Worm (Caenorhabditis elegans) whole organism, L3 larva: Measurements from ENCODE around the gene F10G2.1.
"Not testable (repeated sequence)": the region's sequence is repeated elsewhere in the genome, so short reads cannot be mapped to it uniquely, and the experiment has no call there.

Source experiments
- R02D3.7 ChIP-seq: fragments of 150-350 bp; optimal IDR thresholded peaks from 2 replicates; lab custom pipeline; 2014; ENCODE audit warnings: missing biosample characterization, missing genetic modification characterization
- ZK546.5 ChIP-seq: sonication (generic microtip); optimal IDR thresholded peaks from 2 replicates; lab custom pipeline; 2017; ENCODE audit warnings: missing biosample characterization, missing genetic modification characterization
- ama-1 ChIP-seq: fragments of 150-350 bp; optimal IDR thresholded peaks from 2 replicates; lab custom pipeline; 2018
- ceh-28 ChIP-seq: fragments of 150-350 bp; optimal IDR thresholded peaks from 2 replicates; lab custom pipeline; 2014; ENCODE audit warnings: missing biosample characterization, missing genetic modification reagents, missing genetic modification characterization
- egl-5 ChIP-seq: fragments of 150-350 bp; optimal IDR thresholded peaks from 2 replicates; lab custom pipeline; 2017; ENCODE audit warnings: missing biosample characterization, missing genetic modification reagents, missing genetic modification characterization, inconsistent platforms
- elt-2 ChIP-seq: sonication (generic microtip); optimal IDR thresholded peaks from 2 replicates; lab custom pipeline; 2016; ENCODE audit warnings: missing genetic modification reagents, mild to moderate bottlenecking, missing genetic modification characterization, missing compliant biosample characterization
- elt-3 ChIP-seq, 3 experiments: fragments of 150-350 bp in 1 of 3; sonication (generic microtip) in 2 of 3; optimal IDR thresholded peaks; 2 replicates in 2 of 3; 4 replicates in 1 of 3; lab custom pipeline; 2014 to 2017; ENCODE audit warnings: missing biosample characterization in 3 of 3, missing genetic modification characterization in 3 of 3
- fkh-10 ChIP-seq: sonication (generic microtip); optimal IDR thresholded peaks from 2 replicates; lab custom pipeline; 2017; ENCODE audit warnings: missing biosample characterization, missing genetic modification reagents, missing genetic modification characterization
- fkh-2 ChIP-seq: fragments of 150-350 bp; optimal IDR thresholded peaks from 2 replicates; lab custom pipeline; 2014; ENCODE audit warnings: missing biosample characterization, missing genetic modification reagents, missing genetic modification characterization
- hmg-11 ChIP-seq: sonication (generic microtip); optimal IDR thresholded peaks from 2 replicates; lab custom pipeline; 2016; ENCODE audit warnings: missing genetic modification characterization, missing compliant biosample characterization
- lin-15B ChIP-seq: fragments of 150-350 bp; optimal IDR thresholded peaks from 2 replicates; lab custom pipeline; 2014; ENCODE audit warnings: missing biosample characterization, missing genetic modification characterization
- lin-39 ChIP-seq: fragments of 150-350 bp; optimal IDR thresholded peaks from 2 replicates; lab custom pipeline; 2018; ENCODE audit warnings: missing biosample characterization, missing genetic modification reagents, missing genetic modification characterization
- mdl-1 ChIP-seq: fragments of 150-350 bp; optimal IDR thresholded peaks from 2 replicates; lab custom pipeline; 2014; ENCODE audit warnings: missing biosample characterization, missing genetic modification characterization
- mml-1 ChIP-seq: fragments of 150-350 bp; sonication (generic microtip); optimal IDR thresholded peaks from 3 replicates; lab custom pipeline; 2014; ENCODE audit warnings: missing biosample characterization, missing genetic modification characterization
- nfya-1 ChIP-seq: sonication (generic microtip); optimal IDR thresholded peaks from 2 replicates; lab custom pipeline; 2017; ENCODE audit warnings: missing genetic modification characterization, mild to moderate bottlenecking, missing compliant biosample characterization, antibody characterized with exemption, moderate library complexity; ENCODE audit not compliant: insufficient read depth
- nhr-12 ChIP-seq: fragments of 150-350 bp; optimal IDR thresholded peaks from 2 replicates; lab custom pipeline; 2014; ENCODE audit warnings: missing biosample characterization, missing genetic modification characterization
- nhr-23 ChIP-seq: fragments of 150-350 bp; optimal IDR thresholded peaks from 2 replicates; lab custom pipeline; 2014; ENCODE audit warnings: missing biosample characterization, missing genetic modification reagents, missing genetic modification characterization
- nhr-237 ChIP-seq: fragments of 150-350 bp; optimal IDR thresholded peaks from 2 replicates; lab custom pipeline; 2014; ENCODE audit warnings: missing biosample characterization, missing genetic modification characterization
- nhr-25 ChIP-seq: sonication (generic microtip); optimal IDR thresholded peaks from 2 replicates; lab custom pipeline; 2017; ENCODE audit warnings: missing biosample characterization, missing genetic modification characterization
- nhr-28 ChIP-seq: fragments of 150-350 bp; optimal IDR thresholded peaks from 2 replicates; lab custom pipeline; 2014; ENCODE audit warnings: missing biosample characterization, missing genetic modification characterization
- nhr-43 ChIP-seq: sonication (generic microtip); optimal IDR thresholded peaks from 2 replicates; lab custom pipeline; 2016; ENCODE audit warnings: mild to moderate bottlenecking, missing genetic modification characterization, missing compliant biosample characterization; ENCODE audit not compliant: poor library complexity, severe bottlenecking
- nhr-67 ChIP-seq: fragments of 150-350 bp; optimal IDR thresholded peaks from 2 replicates; lab custom pipeline; 2014; ENCODE audit warnings: missing biosample characterization, missing genetic modification characterization
- nhr-76 ChIP-seq: fragments of 150-350 bp; sonication (generic microtip); optimal IDR thresholded peaks from 5 replicates; lab custom pipeline; 2014; ENCODE audit warnings: missing biosample characterization, missing genetic modification characterization
- sea-2 ChIP-seq: fragments of 150-350 bp; sonication (generic microtip); optimal IDR thresholded peaks from 4 replicates; lab custom pipeline; 2014; ENCODE audit warnings: missing biosample characterization, missing genetic modification reagents, missing genetic modification characterization
- skn-1 ChIP-seq: fragments of 150-350 bp; optimal IDR thresholded peaks from 2 replicates; lab custom pipeline; 2014; ENCODE audit warnings: missing biosample characterization, missing genetic modification characterization
- snpc-4 ChIP-seq: fragments of 150-350 bp; optimal IDR thresholded peaks from 2 replicates; lab custom pipeline; 2014; ENCODE audit warnings: missing biosample characterization, missing genetic modification characterization
- unc-39 ChIP-seq: sonication (generic microtip); optimal IDR thresholded peaks from 4 replicates; lab custom pipeline; 2017; ENCODE audit warnings: missing biosample characterization, missing genetic modification characterization
- unc-62 ChIP-seq: fragments of 150-350 bp; sonication (generic microtip); optimal IDR thresholded peaks from 4 replicates; lab custom pipeline; 2014; ENCODE audit warnings: missing biosample characterization, missing genetic modification reagents, missing genetic modification characterization
- zag-1 ChIP-seq: fragments of 150-350 bp; optimal IDR thresholded peaks from 2 replicates; lab custom pipeline; 2014; ENCODE audit warnings: missing biosample characterization, missing genetic modification characterization
- ztf-11 ChIP-seq: fragments of 150-350 bp; optimal IDR thresholded peaks from 2 replicates; lab custom pipeline; 2014; ENCODE audit warnings: missing biosample characterization, missing genetic modification characterization
- ztf-4 ChIP-seq: fragments of 150-350 bp; optimal IDR thresholded peaks from 2 replicates; lab custom pipeline; 2014; ENCODE audit warnings: missing biosample characterization, missing genetic modification characterization

F10G2.1 gene

DNA sequence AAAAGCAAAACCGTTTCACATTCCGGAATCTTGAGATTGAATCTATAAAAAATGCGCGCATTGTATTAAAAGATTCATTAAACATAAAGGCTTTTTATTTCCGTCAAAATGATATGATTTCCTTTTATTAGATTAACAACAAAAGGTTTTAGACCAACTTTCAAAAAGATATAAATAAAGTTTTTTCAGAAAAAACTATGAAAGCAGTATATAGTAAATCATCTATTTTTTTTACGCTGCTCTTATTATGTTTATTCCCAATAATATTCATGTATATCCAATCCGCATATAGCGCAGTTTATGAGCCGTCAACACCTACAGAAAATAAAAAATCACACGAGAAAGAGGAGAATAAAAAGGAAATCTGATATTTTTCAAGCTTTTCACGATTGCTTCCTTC lies 27.8 kb upstream of the F10G2.1 start, which contains the start of gene F07G11.2:
F07G11.2 (plus strand) TSS at position 301 of the 400 bp plus-strand sequence.
- TF ChIP-seq unc-62 (GFP tag; lab: Kevin White, UChicago); elt-3 (tag; optimal IDR thresholded peaks at IDR 0.05; lab: Kevin White, UChicago); nhr-67 (tag; lab: Kevin White, UChicago): not testable (repeated sequence)

ce11 chrV:7307089-7307488 lies 25.3 kb upstream of the F10G2.1 start, which contains the start of gene F07G11.1:
Gene F07G11.1, plus strand, starts transcription at chrV:7307389.
- TF ChIP-seq nhr-76 (no peak), skn-1 (tag; lab: Kevin White, UChicago) (no peak), mdl-1 (tag; lab: Kevin White, UChicago) (no peak), ama-1 (lab: Kevin White, UChicago) (no peak), nfya-1 (tag; lab: Kevin White, UChicago) (no peak)

- TF ChIP-seq sea-2 (GFP tag; lab: Kevin White, UChicago) (no peak), ztf-4 (tag; lab: Kevin White, UChicago) (no peak), egl-5 (tag; lab: Kevin White, UChicago) (no peak), ama-1 (lab: Kevin White, UChicago) (no peak), elt-2 (tag; lab: Kevin White, UChicago) (no peak), unc-62 (GFP tag; lab: Kevin White, UChicago) (no peak), elt-3 (tag; optimal IDR thresholded peaks at IDR 0.05; lab: Kevin White, UChicago) (no peak), fkh-10 (GFP tag; lab: Kevin White, UChicago) (no peak), lin-39 (no peak), fkh-2 (tag; lab: Kevin White, UChicago) (no peak), ZK546.5 (tag; lab: Kevin White, UChicago) (no peak), nhr-25 (tag; lab: Kevin White, UChicago) (no peak), nfya-1 (tag; lab: Kevin White, UChicago) (no peak), mml-1 (no peak)
Measured at ce11 chrV:7313233-7313632, 19.1 kb upstream of the F10G2.1 start, which contains the start of gene srx-6. Gene srx-6, minus strand, starts transcription at chrV:7313333.

DNA sequence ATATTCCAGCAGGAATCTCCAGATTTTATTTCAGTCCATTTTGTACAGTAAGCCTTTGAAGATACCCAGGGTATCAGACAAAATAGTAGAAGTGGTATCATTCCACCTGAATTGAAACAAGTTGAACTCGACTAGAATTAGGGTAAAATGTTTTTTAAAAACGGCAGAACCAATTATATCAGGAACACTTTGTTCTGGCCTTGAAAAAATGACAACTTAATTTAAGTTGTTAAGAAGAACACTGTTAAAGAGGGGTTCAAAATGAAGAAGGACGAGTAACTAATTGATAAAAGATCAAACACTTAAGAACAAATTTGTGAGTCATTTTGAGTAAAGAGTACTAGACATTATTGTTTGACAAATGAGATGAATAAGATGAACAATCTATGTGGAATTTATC lies 11.4 kb upstream of the F10G2.1 start, which contains the start of gene lmd-4:
lmd-4 (minus strand) TSS at position 101 of the 400 bp plus-strand sequence.
- TF ChIP-seq unc-62 (GFP tag; lab: Kevin White, UChicago): no peak
- no peak for TF ChIP-seq nhr-67 (tag; lab: Kevin White, UChicago)
- no peak for TF ChIP-seq fkh-2 (tag; lab: Kevin White, UChicago)
- no peak for TF ChIP-seq nhr-23 (tag; lab: Kevin White, UChicago)
- no peak for TF ChIP-seq zag-1 (tag; lab: Kevin White, UChicago)
- TF ChIP-seq R02D3.7 (tag; lab: Kevin White, UChicago): no peak
- TF ChIP-seq hmg-11: no peak
- TF ChIP-seq nhr-28 (tag; lab: Kevin White, UChicago): no peak
- TF ChIP-seq nhr-237 (tag; lab: Kevin White, UChicago): no peak
- TF ChIP-seq unc-39 (tag; lab: Kevin White, UChicago): no peak
- no peak for TF ChIP-seq nhr-43
- no peak for TF ChIP-seq ceh-28 (tag; lab: Kevin White, UChicago)
- no peak for TF ChIP-seq nhr-12

ce11 chrV:7321915-7322314 lies 10.4 kb upstream of the F10G2.1 start, which contains the start of gene F10G2.10:
Gene F10G2.10, plus strand, starts transcription at chrV:7322215.
- TF ChIP-seq snpc-4 (tag; lab: Kevin White, UChicago): no peak
- no peak for TF ChIP-seq lin-15B (tag; lab: Kevin White, UChicago)
- TF ChIP-seq ztf-11 (tag; lab: Kevin White, UChicago): no peak
- TF ChIP-seq ztf-4 (tag; lab: Kevin White, UChicago): no peak
- no peak for TF ChIP-seq elt-3 (tag; optimal IDR thresholded peaks at IDR 0.05; lab: Kevin White, UChicago)
- TF ChIP-seq, all 47 proteins: peak for 0

ce11 chrV:7325285-7325684 lies 7.1 kb upstream of the F10G2.1 start, which contains the start of gene srx-92:
Gene srx-92, minus strand, starts transcription at chrV:7325385.
- no peak for TF ChIP-seq nhr-76
